Worm (Caenorhabditis elegans) whole organism, L2 larva: ENCODE measurements around the gene T24C12.4.
A peak's percentile ranks its signal among the peaks of the same experiment; 100 is the strongest.

ENCODE experiments used
- F13H6.1 ChIP-seq: sonication (generic microtip); optimal IDR thresholded peaks from 2 replicates; lab custom pipeline; 2016; ENCODE audit warnings: missing genetic modification characterization, missing compliant biosample characterization
- Y55F3AM.14 ChIP-seq: fragments of 200-800 bp; sonication (Bioruptor generic); optimal IDR thresholded peaks from 2 replicates; lab custom pipeline; 2018; ENCODE audit warnings: mild to moderate bottlenecking, missing genetic modification characterization, missing compliant biosample characterization
- alr-1 ChIP-seq: fragments of 150-350 bp; optimal IDR thresholded peaks from 2 replicates; lab custom pipeline; 2014; ENCODE audit warnings: missing biosample characterization, missing genetic modification characterization
- aly-2 ChIP-seq: fragments of 150-350 bp; optimal IDR thresholded peaks from 2 replicates; lab custom pipeline; 2014; ENCODE audit warnings: missing biosample characterization, missing genetic modification characterization
- ama-1 ChIP-seq: fragments of 150-350 bp; optimal IDR thresholded peaks from 2 replicates; lab custom pipeline; 2018; ENCODE audit warnings: inconsistent platforms
- blmp-1 ChIP-seq: sonication (generic microtip); optimal IDR thresholded peaks from 2 replicates; lab custom pipeline; 2017; ENCODE audit warnings: missing genetic modification characterization, mild to moderate bottlenecking, missing compliant biosample characterization, antibody characterized with exemption, moderate library complexity; ENCODE audit not compliant: insufficient read depth
- ceh-16 ChIP-seq: fragments of 150-350 bp; optimal IDR thresholded peaks from 2 replicates; lab custom pipeline; 2014; ENCODE audit warnings: missing biosample characterization, missing genetic modification characterization
- ceh-82 ChIP-seq: fragments of 150-350 bp; optimal IDR thresholded peaks from 2 replicates; lab custom pipeline; 2014; ENCODE audit warnings: missing biosample characterization, missing genetic modification characterization
- crh-2 ChIP-seq: sonication (generic microtip); optimal IDR thresholded peaks from 2 replicates; lab custom pipeline; 2017; ENCODE audit warnings: missing biosample characterization, missing genetic modification characterization
- dmd-4 ChIP-seq: sonication (generic microtip); optimal IDR thresholded peaks from 2 replicates; lab custom pipeline; 2017; ENCODE audit warnings: missing biosample characterization, missing genetic modification characterization
- egl-27 ChIP-seq: sonication (generic microtip); optimal IDR thresholded peaks from 3 replicates; lab custom pipeline; 2017; ENCODE audit warnings: missing biosample characterization, missing genetic modification reagents, missing genetic modification characterization
- elt-3 ChIP-seq: sonication (generic microtip); optimal IDR thresholded peaks from 2 replicates; lab custom pipeline; 2017; ENCODE audit warnings: missing biosample characterization, missing genetic modification characterization
- fos-1 ChIP-seq: fragments of 150-350 bp; optimal IDR thresholded peaks from 2 replicates; lab custom pipeline; 2014; ENCODE audit warnings: missing biosample characterization, missing genetic modification characterization
- gmeb-1 ChIP-seq: fragments of 150-350 bp; optimal IDR thresholded peaks from 2 replicates; lab custom pipeline; 2014; ENCODE audit warnings: missing biosample characterization, missing genetic modification characterization
- lin-13 ChIP-seq: fragments of 150-350 bp; optimal IDR thresholded peaks from 2 replicates; lab custom pipeline; 2014; ENCODE audit warnings: missing biosample characterization, missing genetic modification reagents, missing genetic modification characterization
- lsy-2 ChIP-seq, 2 experiments: fragments of 150-350 bp in 1 of 2; sonication (generic microtip) in 1 of 2; optimal IDR thresholded peaks; 2 replicates each; lab custom pipeline; 2014 to 2017; ENCODE audit warnings: missing biosample characterization in 2 of 2, missing genetic modification characterization in 2 of 2
- mbf-1 ChIP-seq: sonication (generic microtip); optimal IDR thresholded peaks from 2 replicates; lab custom pipeline; 2017; ENCODE audit warnings: missing biosample characterization, missing genetic modification characterization
- nhr-10 ChIP-seq: sonication (generic microtip); optimal IDR thresholded peaks from 2 replicates; lab custom pipeline; 2017; ENCODE audit warnings: missing biosample characterization, missing genetic modification characterization
- nhr-11 ChIP-seq: fragments of 150-350 bp; optimal IDR thresholded peaks from 2 replicates; lab custom pipeline; 2014; ENCODE audit warnings: missing biosample characterization, missing genetic modification characterization
- nhr-129 ChIP-seq: fragments of 150-350 bp; optimal IDR thresholded peaks from 2 replicates; lab custom pipeline; 2014; ENCODE audit warnings: missing biosample characterization, missing genetic modification characterization
- nhr-21 ChIP-seq: fragments of 150-350 bp; optimal IDR thresholded peaks from 2 replicates; lab custom pipeline; 2014; ENCODE audit warnings: missing biosample characterization, missing genetic modification characterization
- nhr-25 ChIP-seq: fragments of 150-350 bp; sonication (generic microtip); optimal IDR thresholded peaks from 3 replicates; lab custom pipeline; 2014; ENCODE audit warnings: missing biosample characterization, missing genetic modification characterization
- nhr-6 ChIP-seq: fragments of 150-350 bp; optimal IDR thresholded peaks from 2 replicates; lab custom pipeline; 2014; ENCODE audit warnings: missing biosample characterization, missing genetic modification characterization
- nhr-77 ChIP-seq: fragments of 150-350 bp; optimal IDR thresholded peaks from 2 replicates; lab custom pipeline; 2014; ENCODE audit warnings: missing biosample characterization, missing genetic modification characterization
- peb-1 ChIP-seq: fragments of 150-350 bp; optimal IDR thresholded peaks from 2 replicates; lab custom pipeline; 2014; ENCODE audit warnings: missing biosample characterization, missing genetic modification characterization
- sem-4 ChIP-seq: fragments of 150-350 bp; optimal IDR thresholded peaks from 2 replicates; lab custom pipeline; 2014; ENCODE audit warnings: missing biosample characterization, missing genetic modification reagents, missing genetic modification characterization
- skn-1 ChIP-seq: sonication (generic microtip); optimal IDR thresholded peaks from 2 replicates; lab custom pipeline; 2017; ENCODE audit warnings: missing biosample characterization, missing genetic modification characterization
- sma-9 ChIP-seq, 2 experiments: fragments of 150-350 bp in 1 of 2; sonication (generic microtip) in 1 of 2; optimal IDR thresholded peaks; 2 replicates each; lab custom pipeline; 2014 to 2016; ENCODE audit warnings: missing genetic modification characterization in 2 of 2, mild to moderate bottlenecking in 1 of 2, missing biosample characterization in 1 of 2, missing compliant biosample characterization in 1 of 2, missing genetic modification reagents in 1 of 2, moderate library complexity in 1 of 2
- snpc-4 ChIP-seq: fragments of 150-350 bp; optimal IDR thresholded peaks from 2 replicates; lab custom pipeline; 2014; ENCODE audit warnings: missing biosample characterization, missing genetic modification characterization
- unc-39 ChIP-seq: fragments of 150-350 bp; optimal IDR thresholded peaks from 2 replicates; lab custom pipeline; 2014; ENCODE audit warnings: missing biosample characterization, missing genetic modification characterization
- unc-55 ChIP-seq: fragments of 150-350 bp; sonication (generic microtip); optimal IDR thresholded peaks from 3 replicates; lab custom pipeline; 2014; ENCODE audit warnings: missing biosample characterization, missing genetic modification reagents, missing genetic modification characterization
- zag-1 ChIP-seq: fragments of 150-350 bp; optimal IDR thresholded peaks from 2 replicates; lab custom pipeline; 2014; ENCODE audit warnings: missing biosample characterization, missing genetic modification characterization
- ztf-1 ChIP-seq: fragments of 200-800 bp; sonication (Bioruptor generic); conservative IDR thresholded peaks from 2 replicates; pipeline ENCODE4 v1.3.6; 2022; ENCODE audit warnings: missing genetic modification characterization, missing compliant biosample characterization
- ztf-11 ChIP-seq: sonication (generic microtip); optimal IDR thresholded peaks from 2 replicates; lab custom pipeline; 2017; ENCODE audit warnings: missing biosample characterization, missing genetic modification characterization
- ztf-4 ChIP-seq: fragments of 150-350 bp; optimal IDR thresholded peaks from 2 replicates; lab custom pipeline; 2014; ENCODE audit warnings: missing biosample characterization, missing genetic modification characterization

T24C12.4 gene

DNA sequence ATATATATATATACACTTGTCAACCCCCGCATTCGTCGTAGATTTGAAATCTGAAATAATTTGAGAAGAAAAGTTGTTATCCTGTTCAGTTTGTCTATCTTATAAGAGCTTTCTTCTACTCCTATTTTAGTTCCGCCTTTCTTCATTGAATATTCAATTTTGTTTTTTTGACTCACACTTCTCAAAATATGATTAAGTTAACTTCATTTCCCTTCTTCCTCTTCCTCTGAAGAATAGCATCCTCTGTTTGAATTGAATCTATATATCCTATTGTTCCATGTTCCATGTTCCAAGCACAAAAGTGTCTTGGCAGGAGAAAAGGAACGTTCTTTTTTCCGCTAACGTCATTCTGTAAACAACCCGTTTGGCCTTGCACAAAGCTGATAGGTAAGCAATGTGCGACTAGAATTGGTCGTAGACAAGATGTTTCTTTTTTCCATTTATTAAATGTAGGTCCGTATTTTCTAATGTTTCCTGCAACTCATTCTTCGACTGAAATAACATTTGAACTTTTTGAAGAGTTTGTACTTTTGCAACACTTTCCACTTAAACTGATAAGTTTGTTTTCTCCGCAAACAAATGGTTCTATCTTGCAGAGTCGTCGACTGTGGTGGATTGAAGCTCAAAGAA is 12.8 kb downstream of the T24C12.4 start, which contains the start of gene gap-1:
TSS of gene gap-1 (plus strand) at position 580 of the 630 bp plus-strand sequence.
- TF ChIP-seq peb-1 (no peak), egl-27 (tag; lab: Kevin White, UChicago) (peak; percentile 11), gmeb-1 (no peak)

DNA sequence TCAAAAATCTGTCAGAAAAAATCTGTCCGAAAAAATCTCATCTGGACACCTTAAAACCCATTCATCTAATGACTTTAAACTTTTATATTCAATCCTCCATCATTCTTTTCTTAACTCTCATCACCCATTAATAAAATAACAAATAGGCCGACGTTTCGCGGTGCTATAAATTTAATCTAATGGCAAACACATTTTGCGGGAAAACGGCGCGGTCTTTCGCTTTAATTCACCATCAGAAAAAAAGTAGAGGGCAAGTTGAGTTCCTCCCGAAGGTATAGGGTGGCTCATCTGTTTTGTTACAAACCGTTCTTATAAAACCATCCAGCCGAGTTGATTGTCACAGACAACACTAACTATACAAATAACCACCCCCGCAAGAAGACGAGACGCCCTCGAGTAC is 14.1 kb downstream of the T24C12.4 start:
- no peak for TF ChIP-seq mbf-1
- no peak for TF ChIP-seq nhr-6 (tag; lab: Kevin White, UChicago)
- TF ChIP-seq nhr-10 (tag; lab: Kevin White, UChicago): no peak
- TF ChIP-seq zag-1 (tag; lab: Kevin White, UChicago): no peak
- no peak for TF ChIP-seq ceh-82
- no peak for TF ChIP-seq blmp-1
- TF ChIP-seq ztf-1 (GFP tag; lab: Robert Waterston, UW): no peak
- TF ChIP-seq ztf-4 (tag; lab: Kevin White, UChicago): no peak
- TF ChIP-seq lsy-2 (tag; optimal IDR thresholded peaks at IDR 0.05; lab: Kevin White, UChicago): no peak
- TF ChIP-seq sma-9 (GFP tag; optimal IDR thresholded peaks at IDR 0.05; lab: Kevin White, UChicago): no peak
- no peak for TF ChIP-seq sma-9 (tag; optimal IDR thresholded peaks at IDR 0.05; lab: Kevin White, UChicago)
- TF ChIP-seq dmd-4 (tag; lab: Kevin White, UChicago): no peak
- no peak for TF ChIP-seq crh-2 (tag; lab: Kevin White, UChicago)
- no peak for TF ChIP-seq elt-3 (tag; lab: Kevin White, UChicago)
- no peak for TF ChIP-seq nhr-129 (tag; lab: Kevin White, UChicago)
- TF ChIP-seq sem-4 (tag; lab: Kevin White, UChicago): no peak
- TF ChIP-seq skn-1 (tag; lab: Kevin White, UChicago): no peak
- TF ChIP-seq ceh-16 (tag; lab: Kevin White, UChicago): no peak

DNA sequence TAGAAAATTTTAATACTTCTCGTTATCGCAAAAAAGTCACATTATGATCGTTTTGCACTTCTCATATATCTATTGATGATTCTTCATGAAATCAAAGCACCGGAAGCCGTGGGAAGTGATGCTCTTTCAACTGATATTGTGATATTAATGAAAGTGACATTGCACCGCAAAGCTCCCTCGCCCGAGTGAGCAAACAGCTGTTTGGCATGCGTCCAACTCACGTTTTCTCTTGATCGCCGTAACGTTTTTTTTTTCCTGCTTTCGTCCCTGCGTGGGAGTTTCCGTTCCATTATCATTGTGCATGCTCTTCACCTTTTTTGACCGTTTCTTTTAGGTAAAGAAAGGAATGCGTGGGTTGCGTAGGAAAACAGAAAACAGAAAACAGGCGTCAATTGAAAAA is 16.0 kb downstream of the T24C12.4 start:
- no peak for TF ChIP-seq nhr-129 (tag; lab: Kevin White, UChicago)
- TF ChIP-seq ceh-16 (tag; lab: Kevin White, UChicago): no peak
- peak; percentile 21 for TF ChIP-seq F13H6.1 (tag; lab: Kevin White, UChicago)
- TF ChIP-seq ama-1 (lab: Kevin White, UChicago): no peak
- peak; percentile 13 for TF ChIP-seq sma-9 (GFP tag; optimal IDR thresholded peaks at IDR 0.05; lab: Kevin White, UChicago)
- no peak for TF ChIP-seq sma-9 (tag; optimal IDR thresholded peaks at IDR 0.05; lab: Kevin White, UChicago)
- no peak for TF ChIP-seq unc-39 (tag; lab: Kevin White, UChicago)
- TF ChIP-seq egl-27 (tag; lab: Kevin White, UChicago): no peak
- TF ChIP-seq, all 48 proteins: peak for 2

DNA sequence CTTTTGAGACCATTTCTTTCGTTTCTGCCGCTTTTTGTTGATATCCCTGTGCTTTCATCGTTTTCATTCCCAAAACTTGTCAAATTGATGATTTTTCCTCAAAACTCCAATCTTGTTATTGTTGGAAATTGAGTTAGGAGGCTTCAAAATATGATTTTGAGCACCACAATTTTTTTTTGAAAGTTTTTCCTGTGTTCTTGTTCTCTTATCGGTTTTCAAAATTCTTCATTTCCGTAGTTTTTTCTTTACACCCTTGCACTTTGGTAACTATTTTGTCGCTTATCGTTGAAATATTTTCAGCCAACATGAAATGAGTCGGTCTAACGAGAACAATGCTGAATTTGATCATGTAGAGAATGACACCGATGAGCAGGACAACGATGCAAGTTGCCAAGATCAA is 24.3 kb downstream of the T24C12.4 start, which contains the start of gene F48B9.1:
TSS of gene F48B9.1 (plus strand) at position 301 of the 400 bp plus-strand sequence.
- TF ChIP-seq nhr-25 (tag; lab: Kevin White, UChicago): no peak
- TF ChIP-seq, all 48 proteins: peak for 0

DNA sequence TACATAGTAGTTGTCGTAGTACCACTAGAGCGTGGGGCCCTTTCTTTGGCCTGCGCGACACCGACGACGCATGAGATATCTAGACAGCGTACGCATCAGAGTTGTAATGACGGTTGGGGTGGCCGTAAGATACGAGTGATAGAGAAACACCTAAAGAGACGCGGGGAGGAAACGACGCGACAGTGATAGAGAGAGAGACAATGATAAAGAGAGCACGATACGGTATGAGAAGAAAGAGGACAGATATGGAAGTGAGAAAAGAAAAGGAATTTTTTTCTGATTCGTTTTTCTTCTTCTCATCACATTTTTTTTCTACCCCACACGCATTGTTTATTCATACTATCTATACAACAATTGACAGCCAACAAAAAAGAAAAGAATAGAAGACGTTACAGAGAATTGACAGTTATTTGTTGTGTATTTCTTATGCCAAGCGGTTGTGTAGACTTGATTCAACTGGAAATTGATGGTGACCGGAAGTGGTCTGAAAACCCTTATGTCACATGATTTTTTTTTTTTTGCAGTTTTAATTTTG is 26.4 kb downstream of the T24C12.4 start:
- TF ChIP-seq sma-9 (GFP tag; optimal IDR thresholded peaks at IDR 0.05; lab: Kevin White, UChicago) (peak; percentile 10), sma-9 (tag; optimal IDR thresholded peaks at IDR 0.05; lab: Kevin White, UChicago) (no peak), fos-1 (tag; lab: Kevin White, UChicago) (peak; percentile 64), ztf-4 (tag; lab: Kevin White, UChicago) (no peak), gmeb-1 (no peak), ztf-1 (GFP tag; lab: Robert Waterston, UW) (no peak), nhr-77 (no peak)

DNA sequence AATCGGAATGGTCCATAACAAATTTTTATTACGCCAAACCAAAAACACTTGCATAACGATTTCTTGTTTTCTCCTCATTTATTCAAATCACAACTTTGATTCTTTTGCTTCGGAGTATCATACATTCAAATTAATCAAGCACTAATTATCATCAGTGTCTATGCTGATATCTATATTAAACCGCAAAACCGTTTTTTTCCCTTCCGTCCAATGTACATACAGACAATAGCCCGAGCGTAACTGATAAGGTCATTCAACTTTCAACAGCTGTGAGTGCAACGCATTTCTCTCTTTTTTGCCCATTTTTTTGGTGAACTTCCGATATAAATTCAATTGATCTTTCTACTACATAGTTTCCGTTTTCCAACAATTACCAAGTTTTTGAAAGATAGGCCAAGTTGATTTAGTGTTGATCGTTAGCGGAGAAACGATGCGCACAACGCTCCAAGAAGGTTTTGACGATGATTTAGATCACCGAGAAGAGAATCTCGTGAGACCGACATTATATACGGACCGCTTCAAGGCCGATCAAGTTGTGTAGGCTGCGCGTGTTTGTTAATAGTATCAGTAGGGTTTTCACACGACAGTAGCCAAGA is 27.0 kb downstream of the T24C12.4 start:
- no peak for TF ChIP-seq mbf-1
- TF ChIP-seq nhr-11 (tag; lab: Kevin White, UChicago): no peak
- no peak for TF ChIP-seq aly-2 (tag; lab: Kevin White, UChicago)
- TF ChIP-seq snpc-4 (tag; lab: Kevin White, UChicago): no peak
- TF ChIP-seq ztf-1 (GFP tag; lab: Robert Waterston, UW): no peak
- no peak for TF ChIP-seq egl-27 (tag; lab: Kevin White, UChicago)
- no peak for TF ChIP-seq Y55F3AM.14 (GFP tag; lab: Kevin White, UChicago)
- TF ChIP-seq ztf-11 (tag; lab: Kevin White, UChicago): no peak
- no peak for TF ChIP-seq alr-1
- no peak for TF ChIP-seq gmeb-1
- TF ChIP-seq lin-13 (GFP tag; lab: Kevin White, UChicago): no peak
- TF ChIP-seq nhr-6 (tag; lab: Kevin White, UChicago): no peak
- no peak for TF ChIP-seq unc-55 (GFP tag; lab: Kevin White, UChicago)
- no peak for TF ChIP-seq dmd-4 (tag; lab: Kevin White, UChicago)
- TF ChIP-seq lsy-2 (tag; optimal IDR thresholded peaks at IDR 0.05; lab: Kevin White, UChicago): no peak
- no peak for TF ChIP-seq ceh-82
- TF ChIP-seq nhr-10 (tag; lab: Kevin White, UChicago): no peak
- no peak for TF ChIP-seq nhr-21 (tag; lab: Kevin White, UChicago)
- no peak for TF ChIP-seq F13H6.1 (tag; lab: Kevin White, UChicago)
- TF ChIP-seq elt-3 (tag; lab: Kevin White, UChicago): no peak
